Worm (Caenorhabditis elegans): ENCODE measurements around the gene C30F2.4.

The C30F2.4 gene

ce11 chrX:16076470-16076869 is at the start of gene C30F2.4:
Gene C30F2.4, minus strand, starts transcription at chrX:16076570.
- no peak for TF ChIP-seq tbx-2 (tag; optimal IDR thresholded peaks at IDR 0.05)
- no peak for TF ChIP-seq dve-1 (tag; optimal IDR thresholded peaks at IDR 0.05)
- TF ChIP-seq unc-42 (tag; optimal IDR thresholded peaks at IDR 0.05): no peak
- no peak for TF ChIP-seq che-1 (tag; optimal IDR thresholded peaks at IDR 0.05)
- no peak for TF ChIP-seq fkh-10 (GFP tag; optimal IDR thresholded peaks at IDR 0.05)
- no peak for TF ChIP-seq hlh-30 (tag; optimal IDR thresholded peaks at IDR 0.05; ENCODE audit: insufficient read depth)
- TF ChIP-seq ceh-30 (tag; optimal IDR thresholded peaks at IDR 0.05): no peak
- TF ChIP-seq nfya-1 (tag; optimal IDR thresholded peaks at IDR 0.05): no peak
- TF ChIP-seq sox-4 (tag; optimal IDR thresholded peaks at IDR 0.05): no peak
- TF ChIP-seq sdc-2 (tag; optimal IDR thresholded peaks at IDR 0.05): no peak
- no peak for TF ChIP-seq ceh-48 (tag; optimal IDR thresholded peaks at IDR 0.05)
- TF ChIP-seq hlh-6 (tag; optimal IDR thresholded peaks at IDR 0.05): no peak
- TF ChIP-seq ceh-22 (tag; optimal IDR thresholded peaks at IDR 0.05): no peak
- no peak for TF ChIP-seq T23F11.4 (GFP tag; optimal IDR thresholded peaks at IDR 0.05)

- no peak for TF ChIP-seq nhr-11 (tag; optimal IDR thresholded peaks at IDR 0.05)
- TF ChIP-seq Y22D7AL.16 (tag; optimal IDR thresholded peaks at IDR 0.05): no peak
- no peak for TF ChIP-seq che-1 (tag; optimal IDR thresholded peaks at IDR 0.05)
Observed at ce11 chrX:16124794-16125193, 48.4 kb upstream of the C30F2.4 start.

DNA sequence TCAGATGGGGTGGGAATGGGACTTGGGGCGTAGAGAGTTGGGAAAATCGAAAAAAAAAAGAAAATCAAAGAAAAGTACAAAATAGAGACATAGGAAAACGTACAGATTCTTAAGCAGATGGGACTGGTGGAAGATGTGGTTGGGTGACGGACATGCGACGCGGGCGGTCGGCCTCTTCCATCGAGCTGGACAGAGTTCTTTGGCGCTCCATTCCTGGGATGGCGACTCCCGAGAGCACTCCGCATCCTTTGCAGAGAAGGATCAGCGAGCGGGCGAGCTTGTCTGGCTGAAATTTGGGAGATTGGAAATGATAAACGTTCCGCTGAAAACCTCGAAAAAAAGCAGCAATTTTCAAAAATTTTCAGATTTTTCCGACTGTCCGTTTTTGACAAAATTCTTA is 47.9 kb upstream of the C30F2.4 start:
- TF ChIP-seq che-1 (tag; optimal IDR thresholded peaks at IDR 0.05) (no peak), elt-2 (tag; optimal IDR thresholded peaks at IDR 0.05) (no peak)

DNA sequence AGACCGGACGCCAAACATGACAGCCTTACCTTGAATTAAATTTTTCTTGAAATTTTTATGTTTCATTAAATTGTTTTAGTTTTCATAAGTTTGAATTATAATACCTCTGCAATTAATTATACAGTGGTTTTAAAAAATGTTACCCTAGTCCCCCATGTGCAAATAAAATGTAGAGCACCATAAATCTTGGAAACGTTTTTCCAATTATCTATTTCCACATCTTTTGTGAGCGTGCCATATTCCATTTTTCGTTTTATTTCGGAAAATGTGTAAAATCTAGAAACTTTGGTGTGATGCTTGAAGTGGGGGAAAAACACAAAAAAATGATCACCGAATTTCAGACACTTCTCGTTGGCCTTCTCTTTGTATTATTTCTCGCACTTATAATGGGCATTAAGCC is 46.3 kb upstream of the C30F2.4 start:
- TF ChIP-seq unc-42 (tag; optimal IDR thresholded peaks at IDR 0.05) (no peak), mec-3 (tag; optimal IDR thresholded peaks at IDR 0.05; ENCODE audit: borderline replicate concordance) (no peak), fkh-10 (GFP tag; optimal IDR thresholded peaks at IDR 0.05) (no peak), zip-5 (tag; optimal IDR thresholded peaks at IDR 0.05) (no peak), sox-4 (tag; optimal IDR thresholded peaks at IDR 0.05) (no peak), ceh-22 (tag; optimal IDR thresholded peaks at IDR 0.05) (no peak), fax-1 (tag; optimal IDR thresholded peaks at IDR 0.05) (no peak), hlh-15 (tag; optimal IDR thresholded peaks at IDR 0.05) (no peak), ceh-18 (tag; optimal IDR thresholded peaks at IDR 0.05) (no peak)

DNA sequence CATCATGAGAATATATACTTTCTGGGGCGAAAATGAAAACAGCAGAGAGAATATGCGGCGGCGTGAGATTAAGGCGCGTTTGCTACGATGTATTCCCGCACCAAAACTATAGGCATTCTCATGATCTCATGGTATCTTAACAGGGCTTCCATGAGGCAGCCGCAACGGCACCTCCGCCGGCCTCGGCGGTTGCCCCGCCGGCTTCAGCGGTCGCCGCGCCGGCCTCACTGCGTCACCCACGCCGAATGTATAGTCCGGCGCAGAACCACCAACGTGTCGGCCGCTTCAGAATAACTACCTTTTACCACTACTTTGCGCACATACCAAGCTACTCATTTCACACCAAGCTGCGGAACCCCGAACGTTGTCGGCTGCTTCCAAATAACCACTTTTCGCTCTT is 41.2 kb upstream of the C30F2.4 start:
- TF ChIP-seq pat-9 (tag; optimal IDR thresholded peaks at IDR 0.05) (no peak), sox-4 (tag; optimal IDR thresholded peaks at IDR 0.05) (no peak), K09A11.1 (tag; optimal IDR thresholded peaks at IDR 0.05; ENCODE audit: insufficient read depth) (no peak), eyg-1 (tag; optimal IDR thresholded peaks at IDR 0.05) (no peak), ceh-24 (tag; optimal IDR thresholded peaks at IDR 0.05) (no peak), ceh-34 (tag; optimal IDR thresholded peaks at IDR 0.05) (no peak), pag-3 (tag; optimal IDR thresholded peaks at IDR 0.05; ENCODE audit: borderline replicate concordance) (no peak), zip-5 (tag; optimal IDR thresholded peaks at IDR 0.05) (no peak), ets-4 (tag; optimal IDR thresholded peaks at IDR 0.05) (no peak), ceh-14 (tag; optimal IDR thresholded peaks at IDR 0.05) (no peak), F13H6.1 (tag; optimal IDR thresholded peaks at IDR 0.05) (no peak), nhr-11 (tag; optimal IDR thresholded peaks at IDR 0.05) (no peak)

- no peak for TF ChIP-seq tbx-2 (tag; optimal IDR thresholded peaks at IDR 0.05)
- TF ChIP-seq ceh-19 (GFP tag; optimal IDR thresholded peaks at IDR 0.05): no peak
- no peak for TF ChIP-seq sox-2 (GFP tag; IDR thresholded peaks at IDR 0.05)
- TF ChIP-seq unc-55 (GFP tag; optimal IDR thresholded peaks at IDR 0.05): no peak
- TF ChIP-seq dve-1 (tag; optimal IDR thresholded peaks at IDR 0.05): no peak
- no peak for TF ChIP-seq nhr-11 (tag; optimal IDR thresholded peaks at IDR 0.05)
- TF ChIP-seq F13H6.1 (tag; optimal IDR thresholded peaks at IDR 0.05): no peak
- no peak for TF ChIP-seq ceh-48 (tag; optimal IDR thresholded peaks at IDR 0.05)
- TF ChIP-seq hlh-15 (tag; optimal IDR thresholded peaks at IDR 0.05): no peak
- TF ChIP-seq hlh-30 (tag; optimal IDR thresholded peaks at IDR 0.05; ENCODE audit: insufficient read depth): no peak
- no peak for TF ChIP-seq ceh-45 (GFP tag; IDR thresholded peaks at IDR 0.05)
- TF ChIP-seq pha-4 (tag; optimal IDR thresholded peaks at IDR 0.05): no peak
- no peak for TF ChIP-seq eyg-1 (tag; optimal IDR thresholded peaks at IDR 0.05)
- TF ChIP-seq unc-42 (tag; optimal IDR thresholded peaks at IDR 0.05): no peak
- TF ChIP-seq npax-4 (tag; optimal IDR thresholded peaks at IDR 0.05): no peak
- TF ChIP-seq pag-3 (tag; optimal IDR thresholded peaks at IDR 0.05; ENCODE audit: borderline replicate concordance): no peak
- TF ChIP-seq ets-4 (tag; optimal IDR thresholded peaks at IDR 0.05): no peak
- TF ChIP-seq ceh-31 (tag; optimal IDR thresholded peaks at IDR 0.05): no peak
- TF ChIP-seq ttx-3 (tag; optimal IDR thresholded peaks at IDR 0.05): no peak
Observed at ce11 chrX:16117176-16117575, 40.8 kb upstream of the C30F2.4 start.

Measured in whole organism, late embryonic.